Worm (Caenorhabditis elegans) whole organism, L3 larva: Measurements from ENCODE around the gene klp-3.

Experiments used
- R02D3.7 ChIP-seq: fragments of 150-350 bp; optimal IDR thresholded peaks from 2 replicates; lab custom pipeline; 2014; ENCODE audit warnings: missing biosample characterization, missing genetic modification characterization
- egl-27 ChIP-seq: sonication (generic microtip); optimal IDR thresholded peaks from 4 replicates; lab custom pipeline; 2017; ENCODE audit warnings: missing biosample characterization, missing genetic modification reagents, missing genetic modification characterization
- hmg-11 ChIP-seq: sonication (generic microtip); optimal IDR thresholded peaks from 2 replicates; lab custom pipeline; 2016; ENCODE audit warnings: missing genetic modification characterization, missing compliant biosample characterization
- lin-39 ChIP-seq: fragments of 150-350 bp; optimal IDR thresholded peaks from 2 replicates; lab custom pipeline; 2018; ENCODE audit warnings: missing biosample characterization, missing genetic modification reagents, missing genetic modification characterization
- nhr-12 ChIP-seq: fragments of 150-350 bp; optimal IDR thresholded peaks from 2 replicates; lab custom pipeline; 2014; ENCODE audit warnings: missing biosample characterization, missing genetic modification characterization
- nhr-25 ChIP-seq: sonication (generic microtip); optimal IDR thresholded peaks from 2 replicates; lab custom pipeline; 2017; ENCODE audit warnings: missing biosample characterization, missing genetic modification characterization
- nhr-76 ChIP-seq: fragments of 150-350 bp; sonication (generic microtip); optimal IDR thresholded peaks from 5 replicates; lab custom pipeline; 2014; ENCODE audit warnings: missing biosample characterization, missing genetic modification characterization
- nhr-77 ChIP-seq: fragments of 150-350 bp; optimal IDR thresholded peaks from 2 replicates; lab custom pipeline; 2014; ENCODE audit warnings: missing biosample characterization, missing genetic modification characterization
- unc-39 ChIP-seq: sonication (generic microtip); optimal IDR thresholded peaks from 4 replicates; lab custom pipeline; 2017; ENCODE audit warnings: missing biosample characterization, missing genetic modification characterization
- unc-62 ChIP-seq: fragments of 150-350 bp; sonication (generic microtip); optimal IDR thresholded peaks from 4 replicates; lab custom pipeline; 2014; ENCODE audit warnings: missing biosample characterization, missing genetic modification reagents, missing genetic modification characterization

DNA sequence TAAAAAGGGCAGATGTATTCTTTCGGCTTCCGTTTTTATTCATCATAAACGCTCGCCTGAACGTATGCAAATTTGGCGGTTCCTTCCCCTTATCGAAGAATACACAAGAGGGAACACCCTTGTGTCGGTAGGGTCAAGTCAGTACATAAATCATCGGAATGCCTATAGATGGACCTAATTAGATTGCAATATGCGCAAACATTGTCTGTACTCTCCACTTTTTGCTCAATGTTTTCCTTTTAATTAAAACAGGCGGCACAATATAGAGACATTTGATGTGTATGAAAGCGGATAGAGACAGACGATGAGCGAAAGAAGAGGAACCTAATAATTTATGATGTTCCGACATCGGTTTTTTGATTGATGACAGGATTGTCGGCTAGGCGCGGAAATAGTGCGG lies 27.9 kb upstream of the klp-3 start:
- TF ChIP-seq nhr-76 (tag; lab: Kevin White, UChicago) (no peak), unc-39 (no peak), egl-27 (tag; lab: Kevin White, UChicago) (no peak), nhr-12 (tag; lab: Kevin White, UChicago) (no peak), unc-62 (GFP tag; lab: Kevin White, UChicago) (no peak), hmg-11 (tag; lab: Kevin White, UChicago) (no peak), lin-39 (no peak), R02D3.7 (no peak), nhr-25 (no peak), nhr-77 (tag; lab: Kevin White, UChicago) (no peak)
